Worm (Caenorhabditis elegans): Measurements from ENCODE around the gene arid-1.

ce11 chrV:242518-242917 lies 56.6 kb downstream of the arid-1 start, which contains the start of gene R02C2.7:
- TF ChIP-seq fkh-10 (GFP tag; optimal IDR thresholded peaks at IDR 0.05) (no peak), skn-1 (tag; optimal IDR thresholded peaks at IDR 0.05) (no peak), elt-2 (tag; optimal IDR thresholded peaks at IDR 0.05) (no peak), lin-15B (tag; optimal IDR thresholded peaks at IDR 0.05) (no peak)
